Worm (Caenorhabditis elegans): ENCODE measurements around the gene npr-39.
A peak's percentile ranks its signal among the peaks of the same experiment; 100 is the strongest.

The npr-39 gene

DNA sequence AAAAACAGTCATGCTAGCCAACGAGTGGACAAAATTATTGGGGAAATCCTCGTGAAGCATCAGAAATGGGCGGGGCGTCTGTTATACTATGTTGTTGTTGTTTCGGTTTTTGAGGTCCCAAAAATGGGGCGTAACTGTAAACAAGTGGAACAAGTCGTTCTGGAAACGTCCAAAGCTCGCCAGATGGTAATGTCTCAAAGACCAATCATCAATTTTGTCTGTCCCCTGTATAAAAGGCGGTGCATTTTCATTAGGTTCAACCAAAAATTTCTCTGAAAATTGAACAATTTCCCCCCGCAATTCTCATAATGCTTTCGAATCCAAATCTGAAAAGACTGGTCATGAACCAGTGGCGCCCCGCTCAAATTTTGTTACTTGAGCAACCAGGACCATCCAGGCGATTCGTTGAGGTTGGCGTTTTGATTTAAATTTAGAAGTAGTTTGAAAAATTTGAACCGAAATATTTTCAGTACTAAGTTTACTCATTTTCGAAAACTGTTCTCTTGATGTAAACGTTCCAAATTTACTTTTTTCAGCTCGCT, 47.7 kb upstream of the npr-39 start:
- TF ChIP-seq D1046.2 (GFP tag; IDR thresholded peaks at IDR 0.05) (0 out of 2 replicates have a peak, but pooled peaks have one; percentile 25), vab-7 (GFP tag; IDR thresholded peaks at IDR 0.05) (0 out of 2 replicates have a peak, but pooled peaks have one; percentile 18), saeg-2 (GFP tag; IDR thresholded peaks at IDR 0.05) (0 out of 2 replicates have a peak, but pooled peaks have one; percentile 42), zag-1 (tag; optimal IDR thresholded peaks at IDR 0.05) (no peak), lin-38 (GFP tag; IDR thresholded peaks at IDR 0.05) (peak; percentile 21; the same call in 1 of the 2 replicates), lsy-2 (tag; optimal IDR thresholded peaks at IDR 0.05) (no peak), nhr-76 (tag; optimal IDR thresholded peaks at IDR 0.05) (no peak), daf-19 (GFP tag; conservative IDR thresholded peaks at IDR 0.05) (0 out of 2 replicates have a peak, but pooled peaks have one; percentile 23), php-3 (GFP tag; IDR thresholded peaks at IDR 0.05) (no peak), ceh-32 (tag; optimal IDR thresholded peaks at IDR 0.05; ENCODE audit: poor library complexity) (no peak)

ce11 chrV:10019934-10020333, 46.9 kb upstream of the npr-39 start:
- TF ChIP-seq rbr-2 (tag; optimal IDR thresholded peaks at IDR 0.05) (peak; percentile 58), Y105C5A.15 (GFP tag; IDR thresholded peaks at IDR 0.05) (peak; percentile 48; the same call in 1 of the 2 replicates), dpl-1 (GFP tag; optimal IDR thresholded peaks at IDR 0.05) (no peak), sdz-12 (GFP tag; optimal IDR thresholded peaks at IDR 0.05) (no peak), tra-1 (GFP tag; IDR thresholded peaks at IDR 0.05) (no peak), daf-16 (GFP tag; optimal IDR thresholded peaks at IDR 0.05) (peak in 1 of 2 experiments; percentile 63), daf-16 (tag; optimal IDR thresholded peaks at IDR 0.05) (peak; percentile 85), vab-7 (GFP tag; IDR thresholded peaks at IDR 0.05) (0 out of 2 replicates have a peak, but pooled peaks have one; percentile 20), ama-1 (optimal IDR thresholded peaks at IDR 0.05) (peak; percentile 0), hlh-30 (tag; optimal IDR thresholded peaks at IDR 0.05; ENCODE audit: insufficient read depth) (peak; percentile 87), lin-38 (GFP tag; IDR thresholded peaks at IDR 0.05) (0 out of 2 replicates have a peak, but pooled peaks have one; percentile 13), pha-4 (GFP tag; IDR thresholded peaks at IDR 0.05) (no peak), pha-4 (tag; optimal IDR thresholded peaks at IDR 0.05) (peak; percentile 73), mdl-1 (tag; optimal IDR thresholded peaks at IDR 0.05) (peak; percentile 84 to 88), nhr-11 (tag; optimal IDR thresholded peaks at IDR 0.05) (peak; percentile 36), dve-1 (tag; optimal IDR thresholded peaks at IDR 0.05; ENCODE audit: insufficient read depth) (no peak), duxl-1 (tag; optimal IDR thresholded peaks at IDR 0.05; ENCODE audit: poor library complexity) (no peak), dmd-6 (GFP tag; IDR thresholded peaks at IDR 0.05) (peak; percentile 48; the same call in 1 of the 2 replicates), zfp-3 (GFP tag; conservative IDR thresholded peaks at IDR 0.05) (no peak), hif-1 (tag; optimal IDR thresholded peaks at IDR 0.05) (peak in 1 of 2 experiments; percentile 36), lin-29 (GFP tag; IDR thresholded peaks at IDR 0.05) (no peak), hlh-11 (tag; optimal IDR thresholded peaks at IDR 0.05) (peak; percentile 64)

- TF ChIP-seq gei-8 (GFP tag; optimal IDR thresholded peaks at IDR 0.05) (peak; percentile 2), R02D3.7 (tag; optimal IDR thresholded peaks at IDR 0.05) (no peak), F49E8.2 (tag; optimal IDR thresholded peaks at IDR 0.05; ENCODE audit: borderline replicate concordance) (peak; percentile 52), dmd-8 (GFP tag; IDR thresholded peaks at IDR 0.05) (no peak), lin-38 (GFP tag; IDR thresholded peaks at IDR 0.05) (peak; percentile 46), aly-2 (tag; optimal IDR thresholded peaks at IDR 0.05) (peak; percentile 59), nhr-41 (GFP tag; IDR thresholded peaks at IDR 0.05) (no peak), F26F4.8 (GFP tag; conservative IDR thresholded peaks at IDR 0.05) (no peak), T20F7.1 (GFP tag; optimal IDR thresholded peaks at IDR 0.05) (no peak), cey-2 (tag; optimal IDR thresholded peaks at IDR 0.05; ENCODE audit: borderline replicate concordance, insufficient read depth) (no peak), unc-39 (tag; optimal IDR thresholded peaks at IDR 0.05) (no peak), lin-13 (GFP tag; optimal IDR thresholded peaks at IDR 0.05) (no peak), pha-4 (GFP tag; IDR thresholded peaks at IDR 0.05) (peak; percentile 45; the same call in 1 of the 2 replicates), pha-4 (tag; optimal IDR thresholded peaks at IDR 0.05) (no peak), ctbp-1 (GFP tag; IDR thresholded peaks at IDR 0.05) (no peak), unc-130 (GFP tag; optimal IDR thresholded peaks at IDR 0.05) (peak; percentile 81), daf-12 (tag; optimal IDR thresholded peaks at IDR 0.05) (no peak), hmg-1.1 (GFP tag; IDR thresholded peaks at IDR 0.05) (no peak), aha-1 (tag) (no peak), lin-15B (tag; optimal IDR thresholded peaks at IDR 0.05) (no peak)
Measured at ce11 chrV:10023062-10023536, 43.8 kb upstream of the npr-39 start.

All from whole organism, L4 larva.